Worm (Caenorhabditis elegans) whole organism, early embryonic: ENCODE measurements around the gene str-206.
A peak's percentile ranks its signal among the peaks of the same experiment; 100 is the strongest.

Source experiments
- B0310.2 ChIP-seq: sonication (generic microtip); optimal IDR thresholded peaks from 2 replicates; lab custom pipeline; 2016; ENCODE audit warnings: mild to moderate bottlenecking, missing genetic modification characterization, missing compliant biosample characterization
- F13C5.2 ChIP-seq: sonication (generic microtip); optimal IDR thresholded peaks from 2 replicates; lab custom pipeline; 2017; ENCODE audit warnings: mild to moderate bottlenecking, missing genetic modification characterization, inconsistent platforms, missing compliant biosample characterization
- aly-1 ChIP-seq: sonication (generic microtip); optimal IDR thresholded peaks from 2 replicates; lab custom pipeline; 2016; ENCODE audit warnings: missing genetic modification characterization, missing compliant biosample characterization
- ama-1 ChIP-seq: fragments of 150-350 bp; optimal IDR thresholded peaks from 2 replicates; lab custom pipeline; 2014
- ceh-13 ChIP-seq: fragments of 200-800 bp; sonication (Bioruptor generic); optimal IDR thresholded peaks from 2 replicates; lab custom pipeline; 2018; ENCODE audit warnings: mild to moderate bottlenecking, missing genetic modification characterization, missing compliant biosample characterization
- ceh-36 ChIP-seq: sonication (generic microtip); optimal IDR thresholded peaks from 2 replicates; lab custom pipeline; 2016; ENCODE audit warnings: missing genetic modification characterization, inconsistent platforms, missing compliant biosample characterization
- ets-7 ChIP-seq: sonication (generic microtip); optimal IDR thresholded peaks from 2 replicates; lab custom pipeline; 2016; ENCODE audit warnings: missing genotype, missing genetic modification characterization, missing compliant biosample characterization
- flt-1 ChIP-seq: fragments of 200-800 bp; sonication (Bioruptor generic); IDR thresholded peaks from 2 replicates; pipeline ENCODE4 v1.3.6; 2022; ENCODE audit warnings: missing genetic modification characterization, missing compliant biosample characterization
- hmbx-1 ChIP-seq: sonication (generic microtip); optimal IDR thresholded peaks from 2 replicates; lab custom pipeline; 2016; ENCODE audit warnings: mild to moderate bottlenecking, missing genetic modification characterization, missing compliant biosample characterization
- hmg-4 ChIP-seq: fragments of 200-800 bp; sonication (Bioruptor generic); optimal IDR thresholded peaks from 2 replicates; lab custom pipeline; 2018; ENCODE audit warnings: mild to moderate bottlenecking, missing genetic modification characterization, missing compliant biosample characterization
- hnd-1 ChIP-seq: sonication (generic microtip); optimal IDR thresholded peaks from 2 replicates; lab custom pipeline; 2016; ENCODE audit warnings: missing genetic modification characterization, missing compliant biosample characterization
- pes-1 ChIP-seq: fragments of 200-800 bp; sonication (Bioruptor generic); IDR thresholded peaks from 2 replicates; pipeline ENCODE4 v1.3.6; 2022; ENCODE audit warnings: missing genetic modification reagents, missing genetic modification characterization, missing compliant biosample characterization
- scrt-1 ChIP-seq: fragments of 200-800 bp; sonication (Bioruptor generic); IDR thresholded peaks from 2 replicates; pipeline ENCODE4 v1.3.6; 2022; ENCODE audit warnings: missing genetic modification characterization, missing compliant biosample characterization
- sea-1 ChIP-seq: fragments of 200-800 bp; sonication (Bioruptor generic); conservative IDR thresholded peaks from 2 replicates; pipeline ENCODE4 v1.3.6; 2022; ENCODE audit warnings: missing genetic modification characterization, missing compliant biosample characterization
- tbx-11 ChIP-seq: fragments of 200-800 bp; sonication (Bioruptor generic); IDR thresholded peaks from 2 replicates; pipeline ENCODE4 v1.3.6; 2022; ENCODE audit warnings: missing genetic modification characterization, missing compliant biosample characterization
- tbx-37 ChIP-seq: fragments of 200-800 bp; sonication (Bioruptor generic); conservative IDR thresholded peaks from 2 replicates; pipeline ENCODE4 v1.3.6; 2022; ENCODE audit warnings: missing genetic modification reagents, missing genetic modification characterization, missing compliant biosample characterization
- tra-4 ChIP-seq: sonication (generic microtip); optimal IDR thresholded peaks from 2 replicates; lab custom pipeline; 2017; ENCODE audit warnings: missing genetic modification characterization, missing compliant biosample characterization

str-206 gene

DNA sequence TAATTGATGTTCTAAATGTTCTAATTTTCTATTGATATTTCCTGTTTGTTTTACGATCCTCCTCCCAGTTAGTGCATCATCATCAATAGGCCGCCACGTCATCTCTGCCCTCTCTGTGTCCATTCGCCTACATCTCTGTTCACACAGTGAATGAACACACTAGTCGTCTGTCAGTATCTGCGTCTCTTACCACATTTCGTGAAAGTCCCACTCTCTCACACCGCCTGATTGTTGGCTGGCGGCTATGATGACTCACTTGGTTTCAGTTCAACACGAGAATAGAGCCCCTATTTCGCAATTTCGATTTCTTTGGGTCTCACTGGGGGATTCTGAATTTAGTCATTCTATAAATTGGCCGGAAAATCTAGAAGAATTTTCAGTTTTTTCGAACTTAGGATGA lies 4.1 kb upstream of the str-206 start:
- no peak for TF ChIP-seq ceh-13 (GFP tag; lab: Kevin White, UChicago)
- TF ChIP-seq ama-1 (lab: Kevin White, UChicago), result no peak
- TF ChIP-seq sea-1, result 0 out of 2 replicates have a peak, but pooled peaks have one; percentile 44

DNA sequence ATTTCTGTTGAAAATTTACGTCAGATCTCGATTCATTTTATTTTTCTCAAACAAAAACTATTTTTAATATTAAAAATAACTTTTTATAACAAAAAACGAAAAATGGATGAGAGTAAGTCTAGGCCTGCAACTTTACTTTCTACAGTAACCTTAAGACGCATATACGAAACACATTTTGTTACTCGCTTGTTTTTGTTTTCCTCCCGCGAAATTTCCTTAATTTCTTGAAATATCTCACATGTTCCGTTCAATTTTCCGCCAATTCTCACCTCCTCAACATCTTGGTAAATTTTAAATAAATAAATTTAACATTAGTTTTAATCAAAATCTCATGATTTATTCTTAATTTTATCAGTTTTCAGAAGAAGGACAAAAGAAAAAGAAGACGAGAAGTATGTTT lies 3.5 kb upstream of the str-206 start:
- TF ChIP-seq ceh-13 (GFP tag; lab: Kevin White, UChicago) (no peak), hnd-1 (tag; lab: Kevin White, UChicago) (no peak), tbx-37 (GFP tag; lab: Robert Waterston, UW) (no peak), pes-1 (no peak), hmbx-1 (tag; lab: Kevin White, UChicago) (no peak), scrt-1 (GFP tag; lab: Robert Waterston, UW) (no peak)

DNA sequence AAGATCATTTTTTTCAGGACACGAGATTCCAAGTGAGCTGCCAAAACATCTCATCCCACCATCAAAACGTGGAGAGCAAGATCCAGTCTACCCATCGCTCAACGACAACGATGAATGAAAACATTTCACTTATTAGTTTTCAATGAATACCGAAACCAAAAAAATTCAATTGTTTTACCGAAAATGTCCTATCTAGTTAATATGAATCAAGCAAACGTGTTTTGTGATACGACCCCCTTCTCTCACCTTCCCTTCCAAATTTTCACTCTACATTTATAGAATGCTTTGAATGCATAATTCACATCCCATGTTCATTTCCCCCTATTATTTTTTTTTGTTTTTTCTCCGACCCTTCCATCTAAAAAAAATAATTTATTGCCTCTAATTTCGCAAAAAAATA lies 792 bp upstream of the str-206 start:
- no peak for TF ChIP-seq ceh-36 (tag; lab: Kevin White, UChicago)
- TF ChIP-seq ceh-13 (GFP tag; lab: Kevin White, UChicago), result no peak
- no peak for TF ChIP-seq hnd-1 (tag; lab: Kevin White, UChicago)
- TF ChIP-seq ets-7, result no peak
- no peak for TF ChIP-seq F13C5.2
- no peak for TF ChIP-seq hmg-4 (GFP tag; lab: Kevin White, UChicago)
- TF ChIP-seq tra-4 (tag; lab: Kevin White, UChicago), result no peak
- TF ChIP-seq pes-1, result no peak
- no peak for TF ChIP-seq hmbx-1 (tag; lab: Kevin White, UChicago)
- TF ChIP-seq B0310.2 (tag; lab: Kevin White, UChicago), result no peak
- TF ChIP-seq sea-1, result no peak

DNA sequence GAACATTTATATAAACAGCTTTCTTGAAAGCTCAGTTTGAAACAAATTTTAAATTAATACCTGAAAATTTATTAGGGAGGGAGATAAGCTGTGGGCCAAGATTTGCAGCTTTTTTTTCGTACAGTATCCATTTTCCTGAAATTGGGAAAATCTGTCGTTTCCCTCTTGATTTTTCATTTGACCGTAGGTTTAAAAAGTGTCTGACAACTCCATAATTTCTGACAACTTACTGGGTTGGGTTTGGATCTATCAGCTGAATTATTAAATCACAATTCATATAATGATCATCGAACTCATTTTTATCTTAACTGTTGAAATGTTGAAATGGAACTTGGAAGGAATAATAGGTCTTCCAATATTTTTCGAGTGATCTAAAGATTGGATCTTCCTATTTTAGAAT lies 2.8 kb downstream of the str-206 start:
- TF ChIP-seq hnd-1 (tag; lab: Kevin White, UChicago) (no peak), hmg-4 (GFP tag; lab: Kevin White, UChicago) (no peak), ama-1 (lab: Kevin White, UChicago) (no peak), scrt-1 (GFP tag; lab: Robert Waterston, UW) (no peak), pes-1 (no peak), ceh-13 (GFP tag; lab: Kevin White, UChicago) (no peak), tbx-37 (GFP tag; lab: Robert Waterston, UW) (no peak), sea-1 (no peak), aly-1 (tag; lab: Kevin White, UChicago) (no peak)

DNA sequence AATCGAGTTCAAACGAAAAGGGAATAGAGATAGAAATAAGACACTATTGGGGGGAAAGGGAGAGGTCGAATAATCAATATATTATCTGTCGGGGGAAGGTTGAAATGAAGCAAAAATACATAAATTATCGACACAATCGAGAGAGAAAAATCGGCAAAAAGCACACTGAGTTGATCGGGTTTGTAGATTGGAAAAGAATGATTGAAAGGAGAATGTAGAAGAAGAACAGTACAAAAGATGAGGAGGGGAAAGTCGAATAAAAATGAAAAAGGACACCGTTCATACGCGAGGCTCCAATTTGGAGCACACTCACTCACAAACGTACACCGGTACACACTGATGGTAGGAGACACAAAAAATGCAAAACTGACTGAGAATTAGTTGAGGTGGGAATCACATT lies 3.4 kb downstream of the str-206 start:
- TF ChIP-seq aly-1 (tag; lab: Kevin White, UChicago) (no peak), ceh-36 (tag; lab: Kevin White, UChicago) (no peak), B0310.2 (tag; lab: Kevin White, UChicago) (no peak)

DNA sequence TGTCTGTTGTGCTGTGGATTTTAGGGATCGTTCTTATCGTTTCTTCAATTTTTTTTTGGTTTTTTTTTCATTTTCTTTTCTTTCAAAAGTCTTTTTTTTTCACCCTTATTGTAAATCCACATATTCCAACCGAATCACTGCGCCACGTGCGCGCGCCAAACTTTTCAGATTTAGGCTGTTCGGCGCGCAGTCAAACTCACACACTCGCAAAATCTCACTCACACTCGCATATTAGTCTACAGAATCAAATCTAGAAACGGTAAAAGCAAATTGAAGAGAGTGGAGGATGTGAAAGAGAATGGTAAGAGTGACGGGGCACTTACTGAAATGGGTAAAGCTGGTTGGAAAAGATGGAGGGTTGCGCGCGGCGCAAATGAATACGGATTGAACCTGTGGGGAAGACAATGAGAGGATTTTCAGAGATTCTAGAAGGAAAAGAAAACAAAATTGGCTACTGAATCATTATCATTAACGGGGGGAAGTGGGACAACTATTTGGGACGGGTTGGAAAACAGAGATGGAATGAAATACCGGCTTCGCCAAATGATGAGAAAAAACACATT lies 4.3 kb downstream of the str-206 start:
- TF ChIP-seq ets-7 (no peak), ceh-13 (GFP tag; lab: Kevin White, UChicago) (no peak), pes-1 (no peak), tra-4 (tag; lab: Kevin White, UChicago) (peak; percentile 27), tbx-37 (GFP tag; lab: Robert Waterston, UW) (no peak), scrt-1 (GFP tag; lab: Robert Waterston, UW) (0 out of 2 replicates have a peak, but pooled peaks have one; percentile 32), flt-1 (GFP tag; lab: Robert Waterston, UW) (no peak), B0310.2 (tag; lab: Kevin White, UChicago) (no peak), hnd-1 (tag; lab: Kevin White, UChicago) (no peak), sea-1 (no peak), ama-1 (lab: Kevin White, UChicago) (no peak), hmg-4 (GFP tag; lab: Kevin White, UChicago) (no peak), tbx-11 (GFP tag; lab: Robert Waterston, UW) (no peak)

DNA sequence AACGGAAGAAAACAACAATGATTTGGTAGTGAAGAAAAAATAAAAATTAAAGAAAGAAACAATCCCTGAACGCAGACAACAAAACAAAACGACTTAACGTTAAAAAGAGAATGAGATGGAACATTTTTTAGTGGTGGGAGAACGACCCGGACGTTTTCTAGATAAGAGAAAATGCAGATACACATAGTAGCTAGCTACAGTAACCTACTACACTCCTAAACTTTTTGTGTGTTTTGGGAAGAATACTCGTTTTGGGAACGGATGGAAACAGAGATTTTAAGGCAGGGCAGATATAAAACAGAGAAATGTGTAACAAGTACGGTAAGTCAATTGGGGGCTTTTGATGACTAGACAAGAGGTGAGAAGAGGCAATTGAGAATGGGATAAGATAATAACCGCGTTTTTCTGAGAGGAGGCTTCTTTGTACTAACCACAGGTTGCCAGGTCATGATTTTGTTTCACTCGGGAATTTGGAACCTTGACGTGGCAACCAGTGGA lies 4.9 kb downstream of the str-206 start:
- TF ChIP-seq hmbx-1 (tag; lab: Kevin White, UChicago) (no peak), F13C5.2 (no peak), tra-4 (tag; lab: Kevin White, UChicago) (no peak), hnd-1 (tag; lab: Kevin White, UChicago) (no peak), flt-1 (GFP tag; lab: Robert Waterston, UW) (no peak), tbx-11 (GFP tag; lab: Robert Waterston, UW) (no peak), tbx-37 (GFP tag; lab: Robert Waterston, UW) (no peak), scrt-1 (GFP tag; lab: Robert Waterston, UW) (no peak), sea-1 (no peak), ceh-13 (GFP tag; lab: Kevin White, UChicago) (no peak), aly-1 (tag; lab: Kevin White, UChicago) (no peak), ceh-36 (tag; lab: Kevin White, UChicago) (no peak), ama-1 (lab: Kevin White, UChicago) (no peak), pes-1 (no peak), hmg-4 (GFP tag; lab: Kevin White, UChicago) (no peak), B0310.2 (tag; lab: Kevin White, UChicago) (no peak), ets-7 (no peak)

DNA sequence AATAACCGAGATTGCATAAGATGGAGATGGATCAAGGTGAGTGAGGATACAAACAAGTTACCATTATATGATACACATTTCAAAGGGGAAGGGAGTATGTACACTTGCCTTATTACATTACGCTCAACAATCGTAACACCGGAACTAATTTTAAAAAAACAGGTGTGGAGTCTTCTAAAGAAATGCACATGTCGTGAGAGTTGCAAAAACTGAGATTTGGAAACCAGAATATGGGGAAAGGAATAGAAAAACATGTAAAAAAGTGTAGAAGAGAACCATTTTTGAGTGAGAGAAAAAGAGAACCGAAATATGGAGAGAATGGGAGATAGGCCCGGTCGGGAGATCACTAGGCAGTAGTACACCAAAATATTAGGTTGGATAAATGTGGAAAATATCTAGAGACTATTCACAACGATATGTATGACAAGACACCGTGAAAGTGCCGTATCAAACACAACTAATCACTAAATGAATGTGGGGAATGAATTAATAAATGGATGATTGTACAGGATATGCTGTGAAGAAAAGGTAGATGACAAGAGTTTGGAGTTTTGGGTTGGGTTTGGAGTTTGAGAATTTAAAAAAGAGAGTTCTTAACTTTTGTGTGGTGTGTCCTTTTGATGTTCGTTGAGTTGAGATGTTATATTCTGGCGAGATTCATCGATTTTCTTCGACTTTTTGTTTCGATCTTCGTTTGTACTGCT lies 5.5 kb downstream of the str-206 start:
- no peak for TF ChIP-seq sea-1
- TF ChIP-seq ceh-36 (tag; lab: Kevin White, UChicago), result no peak
- TF ChIP-seq hmbx-1 (tag; lab: Kevin White, UChicago), result no peak
- TF ChIP-seq tbx-37 (GFP tag; lab: Robert Waterston, UW), result no peak
- no peak for TF ChIP-seq B0310.2 (tag; lab: Kevin White, UChicago)
- peak; percentile 23 for TF ChIP-seq ets-7
- TF ChIP-seq pes-1, result peak; percentile 48; the same call in 1 of the 2 replicates
- no peak for TF ChIP-seq aly-1 (tag; lab: Kevin White, UChicago)
- TF ChIP-seq F13C5.2, result no peak
- no peak for TF ChIP-seq scrt-1 (GFP tag; lab: Robert Waterston, UW)
- TF ChIP-seq flt-1 (GFP tag; lab: Robert Waterston, UW), result no peak
- TF ChIP-seq ama-1 (lab: Kevin White, UChicago), result no peak
- TF ChIP-seq hmg-4 (GFP tag; lab: Kevin White, UChicago), result no peak
- no peak for TF ChIP-seq ceh-13 (GFP tag; lab: Kevin White, UChicago)
- no peak for TF ChIP-seq tbx-11 (GFP tag; lab: Robert Waterston, UW)
